Worm (Caenorhabditis elegans) whole organism, early embryonic: Measurements from ENCODE around the gene D2023.4.

Experiments
- B0310.2 ChIP-seq: sonication (generic microtip); optimal IDR thresholded peaks from 2 replicates; lab custom pipeline; 2016; ENCODE audit warnings: mild to moderate bottlenecking, missing genetic modification characterization, missing compliant biosample characterization
- F13C5.2 ChIP-seq: sonication (generic microtip); optimal IDR thresholded peaks from 2 replicates; lab custom pipeline; 2017; ENCODE audit warnings: mild to moderate bottlenecking, missing genetic modification characterization, inconsistent platforms, missing compliant biosample characterization
- aly-1 ChIP-seq: sonication (generic microtip); optimal IDR thresholded peaks from 2 replicates; lab custom pipeline; 2016; ENCODE audit warnings: missing genetic modification characterization, missing compliant biosample characterization
- ama-1 ChIP-seq: fragments of 150-350 bp; optimal IDR thresholded peaks from 2 replicates; lab custom pipeline; 2014
- ceh-13 ChIP-seq: fragments of 200-800 bp; sonication (Bioruptor generic); optimal IDR thresholded peaks from 2 replicates; lab custom pipeline; 2018; ENCODE audit warnings: mild to moderate bottlenecking, missing genetic modification characterization, missing compliant biosample characterization
- flt-1 ChIP-seq: fragments of 200-800 bp; sonication (Bioruptor generic); IDR thresholded peaks from 2 replicates; pipeline ENCODE4 v1.3.6; 2022; ENCODE audit warnings: missing genetic modification characterization, missing compliant biosample characterization
- hmbx-1 ChIP-seq: sonication (generic microtip); optimal IDR thresholded peaks from 2 replicates; lab custom pipeline; 2016; ENCODE audit warnings: mild to moderate bottlenecking, missing genetic modification characterization, missing compliant biosample characterization
- hmg-4 ChIP-seq: fragments of 200-800 bp; sonication (Bioruptor generic); optimal IDR thresholded peaks from 2 replicates; lab custom pipeline; 2018; ENCODE audit warnings: mild to moderate bottlenecking, missing genetic modification characterization, missing compliant biosample characterization
- pes-1 ChIP-seq: fragments of 200-800 bp; sonication (Bioruptor generic); IDR thresholded peaks from 2 replicates; pipeline ENCODE4 v1.3.6; 2022; ENCODE audit warnings: missing genetic modification reagents, missing genetic modification characterization, missing compliant biosample characterization
- scrt-1 ChIP-seq: fragments of 200-800 bp; sonication (Bioruptor generic); IDR thresholded peaks from 2 replicates; pipeline ENCODE4 v1.3.6; 2022; ENCODE audit warnings: missing genetic modification characterization, missing compliant biosample characterization
- sea-1 ChIP-seq: fragments of 200-800 bp; sonication (Bioruptor generic); conservative IDR thresholded peaks from 2 replicates; pipeline ENCODE4 v1.3.6; 2022; ENCODE audit warnings: missing genetic modification characterization, missing compliant biosample characterization
- tbx-37 ChIP-seq: fragments of 200-800 bp; sonication (Bioruptor generic); conservative IDR thresholded peaks from 2 replicates; pipeline ENCODE4 v1.3.6; 2022; ENCODE audit warnings: missing genetic modification reagents, missing genetic modification characterization, missing compliant biosample characterization
- tra-4 ChIP-seq: sonication (generic microtip); optimal IDR thresholded peaks from 2 replicates; lab custom pipeline; 2017; ENCODE audit warnings: missing genetic modification characterization, missing compliant biosample characterization

ce11 chrV:11825662-11826061 lies at the start of gene D2023.4:
- no peak for TF ChIP-seq ceh-13 (GFP tag; lab: Kevin White, UChicago)
- no peak for TF ChIP-seq hmbx-1 (tag; lab: Kevin White, UChicago)
- no peak for TF ChIP-seq pes-1 (GFP tag; lab: Robert Waterston, UW)
- no peak for TF ChIP-seq ama-1 (lab: Kevin White, UChicago)
- no peak for TF ChIP-seq aly-1
- TF ChIP-seq tra-4 (tag; lab: Kevin White, UChicago): no peak
- no peak for TF ChIP-seq B0310.2 (tag; lab: Kevin White, UChicago)
- TF ChIP-seq sea-1 (GFP tag; lab: Robert Waterston, UW): no peak
- TF ChIP-seq hmg-4: no peak
- TF ChIP-seq scrt-1: no peak
- TF ChIP-seq F13C5.2 (tag; lab: Kevin White, UChicago): no peak
- no peak for TF ChIP-seq flt-1 (GFP tag; lab: Robert Waterston, UW)
- no peak for TF ChIP-seq tbx-37
